Worm (Caenorhabditis elegans) whole organism, L4 larva: Measurements from ENCODE around the gene chs-2.

Experiments
- F10B5.3 ChIP-seq: sonication (generic microtip); optimal IDR thresholded peaks from 2 replicates; lab custom pipeline; 2016; ENCODE audit warnings: mild to moderate bottlenecking, missing genetic modification characterization, missing compliant biosample characterization
- Y105C5A.15 ChIP-seq: fragments of 200-800 bp; sonication (Bioruptor generic); IDR thresholded peaks from 2 replicates; pipeline ENCODE4 v1.3.6; 2022; ENCODE audit warnings: missing genetic modification characterization, missing compliant biosample characterization
- Y48G9A.11 ChIP-seq: fragments of 200-800 bp; sonication (Bioruptor generic); IDR thresholded peaks from 2 replicates; pipeline ENCODE4 v1.3.6; 2022; ENCODE audit warnings: missing genetic modification reagents, missing genetic modification characterization, missing compliant biosample characterization
- aha-1 ChIP-seq: fragments of 150-350 bp; peaks from one replicate; lab custom pipeline; 2014; ENCODE audit warnings: missing biosample characterization, missing genetic modification characterization
- ama-1 ChIP-seq: fragments of 150-350 bp; optimal IDR thresholded peaks from 2 replicates; lab custom pipeline; 2014; ENCODE audit warnings: inconsistent platforms, mixed read lengths
- arid-1 ChIP-seq: fragments of 200-800 bp; sonication (Bioruptor generic); conservative IDR thresholded peaks from 2 replicates; pipeline ENCODE4 v1.3.6; 2022; ENCODE audit warnings: missing genetic modification reagents, missing genetic modification characterization, missing compliant biosample characterization
- attf-4 ChIP-seq: sonication (generic microtip); optimal IDR thresholded peaks from 3 replicates; lab custom pipeline; 2017; ENCODE audit warnings: missing biosample characterization, missing genetic modification characterization
- ceh-28 ChIP-seq: fragments of 150-350 bp; optimal IDR thresholded peaks from 2 replicates; lab custom pipeline; 2014; ENCODE audit warnings: missing biosample characterization, missing genetic modification reagents, missing genetic modification characterization
- ceh-62 ChIP-seq: sonication (generic microtip); optimal IDR thresholded peaks from 2 replicates; lab custom pipeline; 2017; ENCODE audit warnings: missing biosample characterization, missing genetic modification characterization
- ces-1 ChIP-seq: fragments of 150-350 bp; sonication (generic microtip); optimal IDR thresholded peaks from 4 replicates; lab custom pipeline; 2014; ENCODE audit warnings: missing biosample characterization, missing genetic modification reagents, missing genetic modification characterization
- daf-12 ChIP-seq: fragments of 150-350 bp; optimal IDR thresholded peaks from 2 replicates; lab custom pipeline; 2014; ENCODE audit warnings: missing biosample characterization, missing genetic modification reagents, missing genetic modification characterization
- daf-19 ChIP-seq: fragments of 200-800 bp; sonication (Bioruptor generic); conservative IDR thresholded peaks from 2 replicates; pipeline ENCODE4 v1.3.6; 2022; ENCODE audit warnings: missing genetic modification characterization, missing compliant biosample characterization
- dmd-6 ChIP-seq: fragments of 200-800 bp; sonication (Bioruptor generic); IDR thresholded peaks from 2 replicates; pipeline ENCODE4 v1.3.6; 2022; ENCODE audit warnings: missing genetic modification reagents, missing genetic modification characterization, missing compliant biosample characterization
- dmd-8 ChIP-seq: fragments of 200-800 bp; sonication (Bioruptor generic); IDR thresholded peaks from 2 replicates; pipeline ENCODE4 v1.3.6; 2022; ENCODE audit warnings: missing genetic modification characterization, missing compliant biosample characterization
- dmd-9 ChIP-seq: fragments of 200-800 bp; sonication (Bioruptor generic); IDR thresholded peaks from 2 replicates; pipeline ENCODE4 v1.3.6; 2022; ENCODE audit warnings: missing genetic modification reagents, missing genetic modification characterization, missing compliant biosample characterization
- duxl-1 ChIP-seq: sonication (generic microtip); optimal IDR thresholded peaks from 2 replicates; lab custom pipeline; 2016; ENCODE audit warnings: mild to moderate bottlenecking, missing genetic modification characterization, moderate library complexity, missing compliant biosample characterization; ENCODE audit not compliant: poor library complexity
- dve-1 ChIP-seq: sonication (generic microtip); optimal IDR thresholded peaks from 2 replicates; lab custom pipeline; 2017; ENCODE audit warnings: antibody characterized with exemption, mild to moderate bottlenecking, missing genetic modification characterization, missing compliant biosample characterization; ENCODE audit not compliant: insufficient read depth
- egl-27 ChIP-seq: sonication (generic microtip); optimal IDR thresholded peaks from 3 replicates; lab custom pipeline; 2017; ENCODE audit warnings: missing biosample characterization, missing genetic modification reagents, missing genetic modification characterization
- egl-43 ChIP-seq: fragments of 200-800 bp; sonication (Bioruptor generic); IDR thresholded peaks from 2 replicates; pipeline ENCODE4 v1.3.6; 2022; ENCODE audit warnings: missing genetic modification reagents, missing genetic modification characterization, missing compliant biosample characterization
- fkh-10 ChIP-seq: fragments of 150-350 bp; optimal IDR thresholded peaks from 2 replicates; lab custom pipeline; 2014; ENCODE audit warnings: missing biosample characterization, missing genetic modification reagents, missing genetic modification characterization
- fos-1 ChIP-seq: fragments of 150-350 bp; optimal IDR thresholded peaks from 2 replicates; lab custom pipeline; 2014; ENCODE audit warnings: missing biosample characterization, missing genetic modification characterization
- hlh-11 ChIP-seq: fragments of 200-800 bp; sonication (Bioruptor generic); optimal IDR thresholded peaks from 2 replicates; lab custom pipeline; 2018; ENCODE audit warnings: mild to moderate bottlenecking, missing genetic modification characterization, missing compliant biosample characterization
- hlh-30 ChIP-seq: sonication (generic microtip); optimal IDR thresholded peaks from 2 replicates; lab custom pipeline; 2017; ENCODE audit warnings: antibody characterized with exemption, mild to moderate bottlenecking, missing genetic modification characterization, missing compliant biosample characterization; ENCODE audit not compliant: insufficient read depth
- jun-1 ChIP-seq: fragments of 150-350 bp; optimal IDR thresholded peaks from 2 replicates; lab custom pipeline; 2014; ENCODE audit warnings: missing biosample characterization, missing genetic modification reagents, missing genetic modification characterization
- lin-1 ChIP-seq: fragments of 200-800 bp; sonication (Bioruptor generic); IDR thresholded peaks from 2 replicates; pipeline ENCODE4 v1.3.6; 2022; ENCODE audit warnings: missing genetic modification reagents, missing genetic modification characterization, missing compliant biosample characterization
- lin-38 ChIP-seq: fragments of 200-800 bp; sonication (Bioruptor generic); IDR thresholded peaks from 2 replicates; pipeline ENCODE4 v1.3.6; 2022; ENCODE audit warnings: missing genetic modification reagents, missing genetic modification characterization, missing compliant biosample characterization
- lir-3 ChIP-seq: sonication (generic microtip); optimal IDR thresholded peaks from 2 replicates; lab custom pipeline; 2016; ENCODE audit warnings: mild to moderate bottlenecking, missing genetic modification characterization, missing compliant biosample characterization
- madf-9 ChIP-seq: fragments of 200-800 bp; sonication (Bioruptor generic); conservative IDR thresholded peaks from 2 replicates; pipeline ENCODE4 v1.3.6; 2022; ENCODE audit warnings: missing genetic modification reagents, missing genetic modification characterization, missing compliant biosample characterization
- mdt-29 ChIP-seq: fragments of 200-800 bp; sonication (Bioruptor generic); IDR thresholded peaks from 2 replicates; pipeline ENCODE4 v1.3.6; 2022; ENCODE audit warnings: missing genetic modification reagents, missing genetic modification characterization, missing compliant biosample characterization
- mep-1 ChIP-seq: fragments of 150-350 bp; sonication (generic microtip); optimal IDR thresholded peaks from 3 replicates; lab custom pipeline; 2014; ENCODE audit warnings: missing biosample characterization, missing genetic modification characterization
- mes-2 ChIP-seq: sonication (generic microtip); optimal IDR thresholded peaks from 2 replicates; lab custom pipeline; 2016; ENCODE audit warnings: missing genotype, mild to moderate bottlenecking, missing genetic modification characterization, missing compliant biosample characterization; ENCODE audit not compliant: poor library complexity, severe bottlenecking
- mxl-2 ChIP-seq: fragments of 200-800 bp; sonication (Bioruptor generic); conservative IDR thresholded peaks from 2 replicates; pipeline ENCODE4 v1.3.6; 2022; ENCODE audit warnings: missing genetic modification reagents, missing genetic modification characterization, missing compliant biosample characterization
- nhr-10 ChIP-seq: fragments of 150-350 bp; optimal IDR thresholded peaks from 2 replicates; lab custom pipeline; 2014; ENCODE audit warnings: missing biosample characterization, missing genetic modification characterization
- nhr-11 ChIP-seq: fragments of 150-350 bp; optimal IDR thresholded peaks from 2 replicates; lab custom pipeline; 2014; ENCODE audit warnings: missing biosample characterization, missing genetic modification characterization
- nhr-111 ChIP-seq: fragments of 200-800 bp; sonication (Bioruptor generic); optimal IDR thresholded peaks from 2 replicates; lab custom pipeline; 2018; ENCODE audit warnings: mild to moderate bottlenecking, missing genetic modification characterization, missing compliant biosample characterization
- nhr-237 ChIP-seq: sonication (generic microtip); optimal IDR thresholded peaks from 2 replicates; lab custom pipeline; 2017; ENCODE audit warnings: missing biosample characterization, missing genetic modification characterization
- nhr-25 ChIP-seq: sonication (generic microtip); optimal IDR thresholded peaks from 2 replicates; lab custom pipeline; 2017; ENCODE audit warnings: missing genetic modification characterization, mild to moderate bottlenecking, missing compliant biosample characterization, antibody characterized with exemption, moderate library complexity, borderline replicate concordance; ENCODE audit not compliant: insufficient read depth
- nhr-28 ChIP-seq: fragments of 150-350 bp; optimal IDR thresholded peaks from 2 replicates; lab custom pipeline; 2014; ENCODE audit warnings: missing biosample characterization, missing genetic modification characterization
- nhr-41 ChIP-seq: fragments of 200-800 bp; sonication (Bioruptor generic); IDR thresholded peaks from 2 replicates; pipeline ENCODE4 v1.3.6; 2022; ENCODE audit warnings: missing genetic modification reagents, missing genetic modification characterization, missing compliant biosample characterization
- nhr-48 ChIP-seq: sonication (generic microtip); optimal IDR thresholded peaks from 2 replicates; lab custom pipeline; 2016; ENCODE audit warnings: mild to moderate bottlenecking, missing genetic modification characterization, missing compliant biosample characterization
- nhr-6 ChIP-seq: fragments of 150-350 bp; optimal IDR thresholded peaks from 2 replicates; lab custom pipeline; 2014; ENCODE audit warnings: missing biosample characterization, missing genetic modification characterization
- nhr-76 ChIP-seq: fragments of 150-350 bp; optimal IDR thresholded peaks from 2 replicates; lab custom pipeline; 2014; ENCODE audit warnings: missing biosample characterization, missing genetic modification characterization
- php-3 ChIP-seq: fragments of 200-800 bp; sonication (Bioruptor generic); IDR thresholded peaks from 2 replicates; pipeline ENCODE4 v1.3.6; 2022; ENCODE audit warnings: missing genetic modification reagents, missing genetic modification characterization, missing compliant biosample characterization
- sdz-12 ChIP-seq: fragments of 200-800 bp; sonication (Bioruptor generic); optimal IDR thresholded peaks from 2 replicates; lab custom pipeline; 2018; ENCODE audit warnings: mild to moderate bottlenecking, missing genetic modification characterization, missing compliant biosample characterization
- snpc-4 ChIP-seq: fragments of 150-350 bp; optimal IDR thresholded peaks from 2 replicates; lab custom pipeline; 2014; ENCODE audit warnings: missing biosample characterization, missing genetic modification characterization
- tag-97 ChIP-seq: fragments of 200-800 bp; sonication (Bioruptor generic); IDR thresholded peaks from 2 replicates; pipeline ENCODE4 v1.3.6; 2022; ENCODE audit warnings: missing genetic modification characterization, missing compliant biosample characterization
- tra-1 ChIP-seq: fragments of 200-800 bp; sonication (Bioruptor generic); IDR thresholded peaks from 2 replicates; pipeline ENCODE4 v1.3.6; 2022; ENCODE audit warnings: missing genetic modification reagents, missing genetic modification characterization, missing compliant biosample characterization
- unc-62 ChIP-seq, 3 experiments: fragments of 150-350 bp in 1 of 3; sonication (generic microtip); optimal IDR thresholded peaks in 2 of 3; peaks in 1 of 3; 1 replicate in 1 of 3; 2 replicates in 2 of 3; lab custom pipeline; 2014 to 2017; ENCODE audit warnings: missing biosample characterization in 3 of 3, missing genetic modification characterization in 3 of 3, missing genetic modification reagents in 3 of 3, missing genotype in 1 of 3
- vab-7 ChIP-seq: fragments of 200-800 bp; sonication (Bioruptor generic); IDR thresholded peaks from 2 replicates; pipeline ENCODE4 v1.3.6; 2022; ENCODE audit warnings: missing genetic modification reagents, missing genetic modification characterization, missing compliant biosample characterization
- zag-1 ChIP-seq: fragments of 150-350 bp; optimal IDR thresholded peaks from 2 replicates; lab custom pipeline; 2014; ENCODE audit warnings: missing biosample characterization, missing genetic modification characterization
- ztf-11 ChIP-seq: fragments of 150-350 bp; optimal IDR thresholded peaks from 2 replicates; lab custom pipeline; 2014; ENCODE audit warnings: missing biosample characterization, missing genetic modification characterization
- ztf-7 ChIP-seq: fragments of 150-350 bp; optimal IDR thresholded peaks from 2 replicates; lab custom pipeline; 2014; ENCODE audit warnings: missing biosample characterization, missing genetic modification characterization

Gene chs-2

ce11 chrII:221212-221611, 24.4 kb downstream of the chs-2 start (continued):
- no peak for TF ChIP-seq ces-1
- peak; percentile 55 for TF ChIP-seq nhr-48 (tag; lab: Kevin White, UChicago)
- no peak for TF ChIP-seq ztf-7 (tag; lab: Kevin White, UChicago)
- no peak for TF ChIP-seq fos-1
- peak; percentile 64 for TF ChIP-seq mes-2
- TF ChIP-seq madf-9 (GFP tag; lab: Robert Waterston, UW) = no peak
- TF ChIP-seq dmd-9 (GFP tag; lab: Robert Waterston, UW) = no peak
- TF ChIP-seq daf-12 (tag; lab: Kevin White, UChicago) = no peak
- TF ChIP-seq lir-3 (tag; lab: Kevin White, UChicago) = no peak
- no peak for TF ChIP-seq sdz-12
- peak; percentile 99 for TF ChIP-seq hlh-30 (tag; lab: Kevin White, UChicago)
- TF ChIP-seq jun-1 = peak; percentile 47
- TF ChIP-seq tag-97 = no peak
- TF ChIP-seq mdt-29 = peak; percentile 57; the same call in 1 of the 2 replicates
- TF ChIP-seq zag-1 (tag; lab: Kevin White, UChicago) = no peak
- peak; percentile 68 for TF ChIP-seq nhr-25 (tag; lab: Kevin White, UChicago)
- TF ChIP-seq lin-38 (GFP tag; lab: Robert Waterston, UW) = peak; percentile 74
- TF ChIP-seq nhr-10 (tag; lab: Kevin White, UChicago) = peak; percentile 58
- TF ChIP-seq mep-1 (tag; lab: Kevin White, UChicago) = peak; percentile 91
- no peak for TF ChIP-seq nhr-111 (GFP tag; lab: Kevin White, UChicago)
- TF ChIP-seq nhr-237 (tag; lab: Kevin White, UChicago) = no peak
- TF ChIP-seq vab-7 (GFP tag; lab: Robert Waterston, UW) = no peak
- peak in 1 of 2 experiments; percentile 98 for TF ChIP-seq unc-62 (GFP tag; optimal IDR thresholded peaks at IDR 0.05 in 1 of 2; lab: Kevin White, UChicago)
- TF ChIP-seq unc-62 (tag; optimal IDR thresholded peaks at IDR 0.05; lab: Kevin White, UChicago) = no peak
- no peak for TF ChIP-seq egl-27 (tag; lab: Kevin White, UChicago)
- TF ChIP-seq hlh-11 (tag; lab: Kevin White, UChicago) = peak; percentile 91
- peak; percentile 35 for TF ChIP-seq duxl-1 (tag; lab: Kevin White, UChicago)
- TF ChIP-seq snpc-4 (tag; lab: Kevin White, UChicago) = no peak
- 0 out of 2 replicates have a peak, but pooled peaks have one; percentile 41 for TF ChIP-seq lin-1 (GFP tag; lab: Robert Waterston, UW)
- no peak for TF ChIP-seq Y105C5A.15 (GFP tag; lab: Robert Waterston, UW)
- TF ChIP-seq egl-43 (GFP tag; lab: Robert Waterston, UW) = peak; percentile 70
- no peak for TF ChIP-seq php-3 (GFP tag; lab: Robert Waterston, UW)
- TF ChIP-seq tra-1 (GFP tag; lab: Robert Waterston, UW) = peak; percentile 73
- no peak for TF ChIP-seq attf-4 (tag; lab: Kevin White, UChicago)
- TF ChIP-seq ztf-11 (tag; lab: Kevin White, UChicago) = no peak
- no peak for TF ChIP-seq Y48G9A.11 (GFP tag; lab: Robert Waterston, UW)
- TF ChIP-seq mxl-2 (GFP tag; lab: Robert Waterston, UW) = no peak
- peak; percentile 99 for TF ChIP-seq aha-1 (tag; lab: Kevin White, UChicago)
- TF ChIP-seq fkh-10 (GFP tag; lab: Kevin White, UChicago) = no peak
- TF ChIP-seq nhr-76 (tag; lab: Kevin White, UChicago) = no peak
- TF ChIP-seq nhr-6 (tag; lab: Kevin White, UChicago) = peak; percentile 68
- TF ChIP-seq ceh-62 = no peak
- peak; percentile 72 for TF ChIP-seq dmd-6
- TF ChIP-seq dmd-8 (GFP tag; lab: Robert Waterston, UW) = no peak
- TF ChIP-seq ama-1 (lab: Kevin White, UChicago) = no peak
- no peak for TF ChIP-seq daf-19
- TF ChIP-seq dve-1 (tag; lab: Kevin White, UChicago) = peak; percentile 84
- TF ChIP-seq nhr-28 = peak; percentile 86
- no peak for TF ChIP-seq arid-1
- peak; percentile 89 for TF ChIP-seq nhr-11 (tag; lab: Kevin White, UChicago)
- peak; percentile 52 for TF ChIP-seq ceh-28 (tag; lab: Kevin White, UChicago)
- TF ChIP-seq nhr-41 (GFP tag; lab: Robert Waterston, UW) = no peak
- no peak for TF ChIP-seq F10B5.3
